Fruit fly (Drosophila melanogaster): ENCODE data around the gene CG14439.

The CG14439 gene

DNA sequence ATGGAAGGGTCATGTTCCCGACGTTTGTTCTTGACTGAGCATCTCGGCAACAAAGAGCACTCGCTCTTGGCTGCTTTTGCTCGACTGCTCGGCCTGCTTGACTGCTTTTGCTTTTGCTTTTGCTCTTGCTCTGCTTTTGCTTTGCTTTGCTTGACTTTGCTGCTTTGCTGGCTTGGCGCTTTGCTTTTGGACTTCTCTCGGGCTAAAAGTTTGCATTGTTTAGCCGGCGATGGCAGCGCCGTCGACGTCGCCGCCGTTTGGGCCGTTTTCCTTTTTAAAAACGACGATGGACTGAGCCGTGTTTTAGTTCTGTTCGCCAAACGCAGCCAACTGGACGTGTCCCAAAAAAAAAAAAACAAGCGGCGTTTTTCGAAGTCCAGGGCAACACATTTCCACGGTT is at the start of gene CG14439:
TSS of gene CG14439 (plus strand) at position 301 of the 400 bp plus-strand sequence.
- TF ChIP-seq CG17801 (GFP tag; optimal IDR thresholded peaks at IDR 0.05; ENCODE audit: partially characterized antibody), result no peak

DNA sequence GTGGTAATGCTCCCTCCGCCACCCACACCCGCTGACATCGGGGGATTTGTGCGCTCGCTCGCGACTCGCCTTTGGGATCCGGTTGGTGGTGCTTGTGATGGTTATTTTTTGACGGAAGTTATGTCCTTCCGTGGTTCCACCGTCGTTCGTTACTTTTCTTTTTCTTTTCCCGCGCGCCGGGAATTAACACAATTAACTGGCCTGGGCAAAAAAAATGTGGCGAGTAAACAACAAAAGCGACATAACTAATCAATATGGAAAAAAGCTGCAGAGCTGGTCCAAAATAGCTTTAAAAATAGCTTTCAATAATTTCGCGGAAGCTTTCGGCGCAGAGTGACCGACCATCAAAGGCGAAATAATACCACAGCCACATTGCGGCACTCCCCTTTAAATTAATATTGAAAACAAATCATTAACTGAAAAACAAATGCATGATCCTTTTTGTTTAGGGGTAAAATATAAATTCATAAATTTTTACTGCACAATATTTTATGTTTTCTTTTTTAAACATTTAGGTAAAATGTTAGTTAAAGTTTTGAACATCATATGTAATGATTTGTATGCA is 49.0 kb upstream of the CG14439 start, which contains the start of gene CG14440:
TSS of gene CG14440 (minus strand) at position 320 of the 565 bp plus-strand sequence.
- peak; percentile 24 for TF ChIP-seq CG17801 (GFP tag; optimal IDR thresholded peaks at IDR 0.05; ENCODE audit: partially characterized antibody)

DNA sequence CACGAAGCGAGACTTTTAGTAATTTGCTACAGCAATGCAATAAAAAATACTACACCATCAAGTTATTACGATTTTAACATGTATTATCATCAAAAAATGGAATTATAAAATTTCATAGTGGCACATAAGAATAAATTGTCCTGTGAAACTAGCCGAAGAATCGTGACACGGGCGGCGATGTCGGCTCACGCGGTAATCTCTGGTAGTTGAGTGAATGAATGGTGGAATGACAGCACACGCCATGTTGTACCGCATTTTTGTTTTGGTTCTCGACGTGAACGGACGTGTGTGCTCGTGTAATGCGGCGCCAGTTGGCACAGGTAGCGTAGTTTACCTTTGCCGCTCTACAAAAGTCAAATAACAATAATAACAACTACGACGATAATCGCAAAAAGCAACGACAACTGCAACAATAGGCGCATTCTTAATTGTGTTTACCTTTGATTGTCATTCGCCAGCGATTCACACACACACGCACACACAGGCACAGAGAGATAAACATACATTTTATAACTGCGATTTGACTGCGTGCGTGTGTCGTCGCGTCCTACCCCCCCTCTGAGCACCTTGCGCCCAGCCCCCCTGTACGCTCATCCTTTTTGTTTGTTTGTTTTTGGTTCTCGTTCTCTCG is 48.0 kb upstream of the CG14439 start, which contains the start of gene CG14441:
TSS of gene CG14441 (plus strand) at position 254 of the 631 bp plus-strand sequence.
- TF ChIP-seq CG17801 (GFP tag; optimal IDR thresholded peaks at IDR 0.05; ENCODE audit: partially characterized antibody), result peak; percentile 87

DNA sequence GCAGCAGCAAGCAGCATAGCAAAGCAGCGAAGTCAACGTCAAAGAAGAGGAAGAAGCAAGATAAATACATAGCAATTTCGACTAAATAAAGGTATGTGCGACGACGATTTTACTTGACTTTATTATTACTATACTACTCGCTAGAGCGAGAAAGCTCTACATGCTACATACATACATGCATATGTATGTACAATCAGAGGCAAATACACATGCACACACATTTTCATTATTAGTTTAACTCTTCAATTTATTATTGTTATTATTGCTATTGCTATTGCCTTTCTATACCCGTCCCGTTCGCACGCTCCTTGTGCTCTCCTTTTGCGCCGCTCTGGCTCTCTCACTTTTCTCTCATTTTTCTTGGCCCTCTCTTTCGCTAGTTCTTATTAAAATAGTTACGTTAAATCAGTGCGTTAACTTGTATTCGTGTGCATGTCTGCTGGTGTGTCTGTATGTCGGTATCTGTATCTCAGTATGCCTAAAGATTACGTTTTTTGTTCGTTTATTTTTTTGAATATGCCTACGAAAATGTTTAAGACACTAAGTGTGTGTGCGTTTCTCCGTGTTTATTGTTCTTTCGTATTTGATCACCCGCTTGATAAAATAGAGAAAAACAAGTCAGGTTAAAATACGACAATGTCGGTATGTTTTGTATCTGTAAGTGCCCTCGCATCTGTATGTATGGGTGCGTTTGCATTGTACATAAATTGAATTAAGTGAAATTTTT is 46.9 kb upstream of the CG14439 start:
- TF ChIP-seq CG17801 (GFP tag; optimal IDR thresholded peaks at IDR 0.05; ENCODE audit: partially characterized antibody), result peak; percentile 16

DNA sequence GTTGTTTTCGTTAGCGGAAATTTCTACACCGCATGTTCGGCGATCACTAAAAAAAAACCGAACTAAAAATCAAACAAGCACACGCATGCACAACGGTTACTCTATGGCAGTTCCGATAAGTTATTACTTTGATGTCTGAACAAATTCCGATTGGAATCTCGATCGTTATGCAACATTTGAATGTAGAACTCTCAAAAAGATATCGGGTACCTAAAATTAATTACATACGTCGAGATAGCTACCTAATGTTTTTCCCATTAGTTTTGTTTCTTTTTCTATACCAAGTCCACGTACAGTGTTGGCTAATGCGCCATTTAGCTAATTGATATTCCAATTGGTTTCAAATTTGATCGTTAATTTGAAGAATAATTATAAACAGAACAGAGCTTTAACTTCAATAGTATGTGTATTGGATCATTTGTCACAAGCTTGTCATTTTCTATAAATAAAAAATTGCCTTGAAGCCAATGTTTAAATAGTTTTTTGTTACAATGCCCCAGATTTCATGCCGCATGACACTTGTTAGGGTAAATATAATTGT is 46.3 kb upstream of the CG14439 start:
- no peak for TF ChIP-seq CG17801 (GFP tag; optimal IDR thresholded peaks at IDR 0.05; ENCODE audit: partially characterized antibody)

DNA sequence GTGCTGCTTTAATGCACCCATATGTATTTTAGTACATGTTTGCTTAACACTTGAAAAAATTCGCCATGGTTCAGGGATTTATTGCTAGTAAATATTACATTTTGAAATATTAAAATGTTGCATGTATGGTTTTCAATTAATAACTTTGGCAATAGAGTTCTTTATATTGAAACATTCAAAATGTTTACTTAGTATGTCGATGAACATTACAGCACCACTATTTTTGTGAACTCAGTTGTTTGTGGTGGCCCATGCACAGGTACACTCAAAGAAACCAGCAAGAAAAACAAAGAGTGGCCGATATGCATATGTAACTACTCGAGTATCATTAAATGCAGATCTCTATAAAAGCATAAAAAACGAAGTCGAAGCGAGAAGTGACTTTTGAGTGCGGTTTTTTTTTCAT is 45.3 kb upstream of the CG14439 start:
- peak; percentile 46 for TF ChIP-seq CG17801 (GFP tag; optimal IDR thresholded peaks at IDR 0.05; ENCODE audit: partially characterized antibody)

DNA sequence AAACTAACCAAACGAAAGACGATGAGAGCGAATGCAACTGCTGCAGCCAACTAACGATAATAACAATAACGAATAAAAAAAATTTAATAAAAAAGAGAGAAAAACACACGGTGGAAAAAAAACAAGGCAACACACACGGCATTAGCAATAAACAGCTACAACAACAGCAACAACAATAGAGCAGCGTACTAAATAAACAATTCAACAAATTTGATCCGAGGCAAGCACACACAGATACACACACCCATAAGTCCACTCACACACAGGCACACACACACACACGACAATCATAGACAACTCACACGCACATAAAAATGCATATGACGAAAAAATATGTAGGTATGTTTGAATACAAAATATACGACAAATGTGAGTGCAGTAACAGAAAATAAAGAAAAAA is 44.8 kb upstream of the CG14439 start:
- no peak for TF ChIP-seq CG17801 (GFP tag; optimal IDR thresholded peaks at IDR 0.05; ENCODE audit: partially characterized antibody)

DNA sequence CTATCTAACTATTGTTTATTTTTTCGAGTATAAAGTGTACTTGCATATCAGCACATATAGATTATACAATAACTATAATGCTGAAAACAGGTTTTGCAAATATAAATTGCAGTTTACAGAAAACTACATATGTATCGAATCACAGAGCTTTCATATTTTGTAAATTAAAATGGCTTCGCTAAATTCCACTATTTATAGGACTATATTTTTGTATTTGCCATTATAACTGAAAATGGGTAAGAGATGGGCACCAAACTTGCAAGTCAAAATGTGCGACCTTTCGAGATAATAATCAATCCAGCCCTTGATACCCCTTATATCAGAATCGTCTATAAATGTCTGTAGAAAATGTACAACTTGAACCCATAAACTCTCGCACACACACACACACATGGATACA is 44.1 kb upstream of the CG14439 start:
- no peak for TF ChIP-seq CG17801 (GFP tag; optimal IDR thresholded peaks at IDR 0.05; ENCODE audit: partially characterized antibody)

DNA sequence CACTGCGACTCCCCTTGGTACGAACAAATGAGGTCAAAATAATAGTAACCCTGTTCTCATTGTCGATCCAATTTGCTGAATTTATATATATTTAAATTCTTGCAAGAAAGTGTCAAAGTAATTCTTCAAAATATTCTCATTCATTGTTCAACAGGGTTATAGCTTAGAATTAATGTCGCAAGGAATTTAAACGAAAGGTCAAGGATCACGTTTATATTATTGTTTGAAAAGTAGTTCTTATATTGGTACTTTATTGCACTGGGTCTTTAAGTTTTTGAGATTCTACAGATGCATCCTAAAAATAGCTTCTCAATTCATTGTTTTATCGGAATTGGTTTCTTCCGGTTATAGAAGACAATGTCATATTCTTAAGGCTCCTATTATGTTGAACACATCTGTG is 43.4 kb upstream of the CG14439 start:
- TF ChIP-seq CG17801 (GFP tag; optimal IDR thresholded peaks at IDR 0.05; ENCODE audit: partially characterized antibody), result no peak

DNA sequence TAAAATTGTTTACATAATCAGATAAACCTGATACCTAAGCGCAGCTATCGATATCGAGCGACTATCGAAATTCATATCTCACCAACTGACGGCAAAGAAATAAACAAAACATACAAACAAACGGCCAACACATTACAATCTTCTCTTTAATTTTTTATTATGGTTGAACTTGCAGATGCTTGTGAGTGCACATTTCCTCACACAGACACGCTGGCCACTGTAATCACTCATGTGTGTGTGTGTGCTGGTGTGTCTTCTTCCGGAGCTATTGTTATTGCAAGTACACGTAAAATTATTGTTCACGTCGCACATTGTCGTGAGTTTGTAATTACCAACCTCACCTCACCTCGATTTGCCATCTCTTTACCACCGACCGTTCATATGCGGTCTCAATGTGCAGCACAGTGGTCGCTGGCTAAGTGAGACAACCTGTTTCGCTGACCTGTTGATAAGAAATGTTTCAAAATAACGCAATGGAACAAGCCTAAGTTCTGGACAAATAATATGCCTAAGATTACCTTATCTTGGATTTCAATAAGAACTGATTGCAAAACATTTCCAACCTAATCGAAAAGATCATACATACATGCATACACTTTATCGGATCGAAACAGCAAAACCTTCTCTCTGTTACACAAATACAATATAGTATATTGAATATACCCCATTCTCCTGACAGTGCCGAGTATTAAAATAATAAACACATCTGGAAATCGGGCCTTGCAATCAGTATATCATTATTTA is 42.1 kb upstream of the CG14439 start:
- no peak for TF ChIP-seq CG17801 (GFP tag; optimal IDR thresholded peaks at IDR 0.05; ENCODE audit: partially characterized antibody)

DNA sequence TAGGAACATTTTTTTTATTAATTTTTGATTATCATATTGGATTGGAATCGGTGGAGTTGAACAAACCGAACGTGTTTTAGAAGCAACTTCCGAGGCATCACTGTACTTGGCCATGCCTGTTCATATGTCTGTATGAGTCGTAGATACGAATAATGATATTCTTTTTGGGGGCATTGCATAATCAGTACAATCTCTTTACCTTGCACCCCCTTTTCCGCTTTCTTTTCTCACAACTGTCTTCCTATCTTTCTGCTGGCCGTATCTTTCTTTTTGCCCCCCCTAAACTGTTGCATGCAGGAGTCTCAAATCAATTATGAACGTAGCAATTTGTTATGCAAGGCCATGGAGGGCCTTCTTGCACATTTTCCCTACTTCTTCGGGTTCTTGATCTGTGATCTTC is 41.5 kb upstream of the CG14439 start:
- TF ChIP-seq CG17801 (GFP tag; optimal IDR thresholded peaks at IDR 0.05; ENCODE audit: partially characterized antibody), result no peak

DNA sequence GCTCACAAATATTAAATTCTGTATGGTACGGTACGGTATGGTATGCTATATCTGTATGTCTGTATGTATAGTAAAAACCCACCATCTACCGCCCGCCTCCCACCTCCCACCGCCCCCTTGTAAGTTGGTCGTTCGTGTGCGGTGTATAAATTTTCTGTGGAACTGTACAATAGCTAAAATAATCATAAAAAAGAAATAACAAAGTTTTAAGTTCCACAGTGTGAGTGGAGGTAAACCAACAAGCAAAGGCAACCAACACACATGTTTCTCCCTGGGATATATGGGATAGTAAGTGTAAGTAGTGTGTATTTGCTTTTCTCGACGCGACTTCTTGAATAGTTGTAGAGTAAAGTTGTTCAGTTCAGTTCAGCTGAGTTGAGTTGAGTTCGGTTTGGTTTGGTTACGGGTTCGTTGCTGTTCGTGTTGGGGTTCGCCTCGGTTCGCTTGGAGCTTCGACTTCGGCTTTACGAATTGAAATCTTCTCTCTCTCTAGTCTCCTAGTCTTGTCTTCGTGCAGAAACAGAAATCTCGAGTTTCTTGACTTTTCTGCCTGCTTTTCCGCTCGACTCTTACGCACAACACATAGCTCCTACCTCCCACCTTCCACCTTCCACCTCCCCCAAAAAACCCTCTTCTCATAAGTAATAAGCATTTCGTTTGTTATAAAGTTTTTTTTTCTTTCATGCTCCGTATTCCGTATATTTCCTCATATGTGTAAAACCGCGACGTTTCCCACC is 40.6 kb upstream of the CG14439 start:
- no peak for TF ChIP-seq CG17801 (GFP tag; optimal IDR thresholded peaks at IDR 0.05; ENCODE audit: partially characterized antibody)

DNA sequence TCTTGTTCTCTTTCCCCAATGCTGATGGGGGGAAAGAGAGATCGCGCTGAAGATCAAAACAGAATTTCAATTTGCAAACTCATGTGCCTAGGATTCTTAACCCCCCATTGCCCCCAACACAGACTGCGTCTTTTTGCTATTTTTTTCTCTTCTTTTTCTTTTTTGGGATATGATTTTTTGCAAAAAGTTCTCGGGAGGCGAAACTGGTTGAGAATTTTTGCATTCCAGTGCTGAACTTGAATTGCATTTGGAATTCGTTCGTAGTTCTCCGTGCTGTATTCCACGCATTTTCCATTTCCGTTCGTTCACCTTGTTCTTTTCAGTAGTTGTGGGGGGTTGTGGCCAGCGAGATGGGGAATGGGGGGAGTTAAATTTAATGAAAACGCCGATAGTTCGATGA is 39.2 kb upstream of the CG14439 start:
- no peak for TF ChIP-seq CG17801 (GFP tag; optimal IDR thresholded peaks at IDR 0.05; ENCODE audit: partially characterized antibody)

DNA sequence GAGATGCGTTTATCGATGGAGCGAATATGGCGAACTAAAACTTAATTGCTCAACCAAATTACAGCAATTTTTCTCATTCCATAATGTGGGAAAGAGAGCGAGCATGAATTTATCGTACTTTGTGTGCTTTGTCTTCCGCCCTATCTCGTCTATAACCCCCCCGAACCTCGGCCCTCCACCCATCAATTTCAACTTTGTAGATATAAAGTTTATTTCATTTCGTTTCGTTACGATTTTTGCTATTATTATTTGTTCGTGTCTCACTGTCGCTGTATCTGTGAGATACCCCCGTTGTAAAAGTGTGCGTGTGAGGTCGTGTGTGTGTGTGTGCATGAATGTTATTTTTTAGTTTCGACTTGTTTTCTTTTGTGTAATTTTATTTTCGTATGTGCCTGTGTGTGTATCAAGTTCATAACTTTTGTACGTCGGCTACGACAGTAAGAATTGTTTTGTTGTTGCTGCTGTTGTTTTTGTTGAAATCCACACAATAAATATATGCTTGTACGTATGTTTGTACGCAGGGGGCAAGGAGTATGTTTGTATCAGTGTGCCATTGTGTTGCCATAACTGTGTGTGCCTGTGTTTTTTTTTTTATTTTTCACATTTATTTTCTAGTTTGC is 38.7 kb upstream of the CG14439 start:
- TF ChIP-seq CG17801 (GFP tag; optimal IDR thresholded peaks at IDR 0.05; ENCODE audit: partially characterized antibody), result no peak

Measured in ovary, adult (tissue).